Fruit fly (Drosophila melanogaster) whole organism, embryonic: ENCODE data around the gene CG1299.

Experiments
- Atf-2 ChIP-seq: fragments of 200-800 bp; sonication (Bioruptor generic); optimal IDR thresholded peaks from 2 replicates; lab custom pipeline; 2016; ENCODE audit warnings: missing biosample characterization, missing genetic modification characterization
- B-H2 ChIP-seq: fragments of 200-800 bp; sonication (Bioruptor generic); optimal IDR thresholded peaks from 2 replicates; lab custom pipeline; 2018; ENCODE audit warnings: missing biosample characterization, mild to moderate bottlenecking, missing genetic modification characterization
- CG10366 ChIP-seq: fragments of 200-800 bp; sonication (Bioruptor generic); IDR thresholded peaks from 2 replicates; pipeline ENCODE4 v1.3.6; 2022; ENCODE audit warnings: missing biosample characterization, missing genetic modification characterization
- CG11093 ChIP-seq: fragments of 200-800 bp; sonication (Bioruptor generic); IDR thresholded peaks from 3 replicates; pipeline ENCODE4 v1.3.6; 2022; ENCODE audit warnings: missing biosample characterization, missing genetic modification characterization
- CG11398 ChIP-seq: fragments of 200-800 bp; sonication (Bioruptor generic); optimal IDR thresholded peaks from 2 replicates; lab custom pipeline; 2016; ENCODE audit warnings: missing biosample characterization, missing genetic modification characterization
- CG12744 ChIP-seq: fragments of 200-800 bp; sonication (Bioruptor generic); optimal IDR thresholded peaks from 2 replicates; lab custom pipeline; 2016; ENCODE audit warnings: missing biosample characterization, missing genetic modification characterization
- CG14014 ChIP-seq: fragments of 200-800 bp; sonication (Bioruptor generic); IDR thresholded peaks from 2 replicates; pipeline ENCODE4 v1.3.6; 2022; ENCODE audit warnings: missing biosample characterization, missing genetic modification characterization
- CG17328 ChIP-seq: fragments of 200-800 bp; sonication (Bioruptor generic); IDR thresholded peaks from 2 replicates; pipeline ENCODE4 v1.3.6; 2022; ENCODE audit warnings: missing biosample characterization, missing genetic modification characterization
- CG1792 ChIP-seq: fragments of 200-800 bp; sonication (Bioruptor generic); optimal IDR thresholded peaks from 2 replicates; lab custom pipeline; 2016; ENCODE audit warnings: missing biosample characterization, missing genetic modification characterization
- CG1832 ChIP-seq: fragments of 200-800 bp; sonication (Bioruptor generic); optimal IDR thresholded peaks from 2 replicates; lab custom pipeline; 2017; ENCODE audit warnings: missing biosample characterization, mild to moderate bottlenecking, missing genetic modification characterization, inconsistent platforms
- CG2116 ChIP-seq: fragments of 200-800 bp; sonication (Bioruptor generic); optimal IDR thresholded peaks from 3 replicates; lab custom pipeline; 2018; ENCODE audit warnings: missing biosample characterization, mild to moderate bottlenecking, missing genetic modification characterization
- CG33213 ChIP-seq: fragments of 200-800 bp; sonication (Bioruptor generic); optimal IDR thresholded peaks from 3 replicates; lab custom pipeline; 2016; ENCODE audit warnings: missing biosample characterization, missing genetic modification characterization
- CG4617 ChIP-seq: fragments of 200-800 bp; sonication (Bioruptor generic); optimal IDR thresholded peaks from 3 replicates; lab custom pipeline; 2016; ENCODE audit warnings: missing biosample characterization, missing genetic modification characterization, borderline replicate concordance
- CG6765 ChIP-seq: fragments of 200-800 bp; sonication (Bioruptor generic); optimal IDR thresholded peaks from 3 replicates; lab custom pipeline; 2017; ENCODE audit warnings: missing biosample characterization, mild to moderate bottlenecking, missing genetic modification characterization
- CG7556 ChIP-seq: fragments of 200-800 bp; sonication (Bioruptor generic); optimal IDR thresholded peaks from 2 replicates; lab custom pipeline; 2017; ENCODE audit warnings: missing biosample characterization, mild to moderate bottlenecking, missing genetic modification characterization
- CG9797 ChIP-seq: fragments of 200-800 bp; sonication (Bioruptor generic); optimal IDR thresholded peaks from 3 replicates; lab custom pipeline; 2018; ENCODE audit warnings: missing biosample characterization, mild to moderate bottlenecking, missing genetic modification characterization
- D ChIP-seq, 2 experiments: fragments of 200-800 bp in 1 of 2; fragments of >200 bp in 1 of 2; sonication (Bioruptor generic) in 1 of 2; optimal IDR thresholded peaks; 2 replicates in 1 of 2; 3 replicates in 1 of 2; lab custom pipeline; 2017; ENCODE audit warnings: mild to moderate bottlenecking in 1 of 2, missing biosample characterization in 1 of 2, missing genetic modification characterization in 1 of 2, missing genetic modification reagents in 1 of 2
- Dbx ChIP-seq: fragments of 200-800 bp; sonication (Bioruptor generic); IDR thresholded peaks from 3 replicates; pipeline ENCODE4 v1.3.6; 2022; ENCODE audit warnings: missing biosample characterization, missing genetic modification characterization
- Deaf1 ChIP-seq: fragments of 200-800 bp; optimal IDR thresholded peaks from 3 replicates; lab custom pipeline; 2019; ENCODE audit warnings: missing biosample characterization, mild to moderate bottlenecking, missing genetic modification characterization, moderate library complexity
- ERR ChIP-seq: fragments of 200-800 bp; sonication (Bioruptor generic); optimal IDR thresholded peaks from 2 replicates; lab custom pipeline; 2016; ENCODE audit warnings: missing biosample characterization, missing genetic modification characterization
- Gsc ChIP-seq: fragments of 200-800 bp; sonication (Bioruptor generic); IDR thresholded peaks from 2 replicates; pipeline ENCODE4 v1.3.6; 2022; ENCODE audit warnings: missing biosample characterization, missing genetic modification characterization
- Hsf ChIP-seq: fragments of 200-800 bp; sonication (Bioruptor generic); optimal IDR thresholded peaks from 3 replicates; lab custom pipeline; 2016; ENCODE audit warnings: missing biosample characterization, missing genetic modification characterization
- Med ChIP-seq: fragments of 200-800 bp; sonication (Bioruptor generic); peaks from one replicate; lab custom pipeline; 2016; ENCODE audit warnings: missing biosample characterization, missing genetic modification characterization, mild to moderate bottlenecking, inconsistent platforms, moderate library complexity
- Mrtf ChIP-seq: fragments of 200-800 bp; sonication (Bioruptor generic); IDR thresholded peaks from 3 replicates; pipeline ENCODE4 v1.3.6; 2022; ENCODE audit warnings: missing biosample characterization, missing genetic modification characterization
- NC2α ChIP-seq: fragments of 200-800 bp; sonication (Bioruptor generic); optimal IDR thresholded peaks from 2 replicates; lab custom pipeline; 2016; ENCODE audit warnings: missing biosample characterization, missing genetic modification characterization
- Opbp ChIP-seq: fragments of 200-800 bp; sonication (Bioruptor generic); IDR thresholded peaks from 3 replicates; pipeline ENCODE4 v1.3.6; 2022; ENCODE audit warnings: missing biosample characterization, missing genetic modification characterization; ENCODE audit not compliant: partially characterized antibody
- Ravus ChIP-seq: fragments of 200-800 bp; sonication (Bioruptor generic); IDR thresholded peaks from 2 replicates; pipeline ENCODE4 v1.3.6; 2022; ENCODE audit warnings: missing biosample characterization, missing genetic modification characterization
- Sry-β ChIP-seq: fragments of 200-800 bp; sonication (Bioruptor generic); optimal IDR thresholded peaks from 2 replicates; lab custom pipeline; 2018; ENCODE audit warnings: missing biosample characterization, mild to moderate bottlenecking, missing genetic modification characterization, moderate library complexity
- Xbp1 ChIP-seq: fragments of 200-800 bp; sonication (Bioruptor generic); optimal IDR thresholded peaks from 3 replicates; lab custom pipeline; 2016; ENCODE audit warnings: missing biosample characterization, mild to moderate bottlenecking, missing genetic modification characterization
- abd-A ChIP-seq: fragments of 200-800 bp; sonication (Bioruptor generic); optimal IDR thresholded peaks from 3 replicates; lab custom pipeline; 2019; ENCODE audit warnings: missing biosample characterization, mild to moderate bottlenecking, missing genetic modification characterization, moderate library complexity
- ac ChIP-seq: fragments of 200-800 bp; sonication (Bioruptor generic); optimal IDR thresholded peaks from 3 replicates; lab custom pipeline; 2017; ENCODE audit warnings: missing biosample characterization, mild to moderate bottlenecking, missing genetic modification characterization
- bowl ChIP-seq: fragments of 200-800 bp; sonication (Bioruptor generic); IDR thresholded peaks from 2 replicates; pipeline ENCODE4 v1.3.6; 2022; ENCODE audit warnings: missing biosample characterization, missing genetic modification characterization
- btn ChIP-seq: fragments of 200-800 bp; sonication (Bioruptor generic); optimal IDR thresholded peaks from 2 replicates; lab custom pipeline; 2016; ENCODE audit warnings: missing biosample characterization, missing genetic modification characterization
- chinmo ChIP-seq: fragments of 200-800 bp; sonication (Bioruptor generic); IDR thresholded peaks from 4 replicates; pipeline ENCODE4 v1.3.6; 2022; ENCODE audit warnings: missing biosample characterization, missing genetic modification characterization; ENCODE audit not compliant: partially characterized antibody
- disco-r ChIP-seq: fragments of 200-800 bp; sonication (Bioruptor generic); optimal IDR thresholded peaks from 2 replicates; lab custom pipeline; 2016; ENCODE audit warnings: missing biosample characterization, missing genetic modification characterization
- ems ChIP-seq: fragments of 200-800 bp; sonication (Bioruptor generic); optimal IDR thresholded peaks from 3 replicates; lab custom pipeline; 2016; ENCODE audit warnings: missing biosample characterization, missing genetic modification characterization
- fd64A ChIP-seq: fragments of 200-800 bp; sonication (Bioruptor generic); optimal IDR thresholded peaks from 3 replicates; lab custom pipeline; 2018; ENCODE audit warnings: missing biosample characterization, mild to moderate bottlenecking, missing genetic modification characterization
- hkb ChIP-seq, 2 experiments: fragments of 200-800 bp in 1 of 2; fragments of >200 bp in 1 of 2; sonication (Bioruptor generic) in 1 of 2; IDR thresholded peaks in 1 of 2; optimal IDR thresholded peaks in 1 of 2; 2 replicates each; pipeline versions ENCODE4 v1.3.6 to Lab custom; 2017 to 2022; ENCODE audit warnings: missing biosample characterization in 1 of 2, missing genetic modification characterization in 1 of 2
- insv ChIP-seq, 2 experiments: fragments of 200-800 bp; sonication (Bioruptor generic); optimal IDR thresholded peaks; 3 replicates each; lab custom pipeline; 2016 to 2018; ENCODE audit warnings: missing biosample characterization in 2 of 2, missing genetic modification characterization in 2 of 2
- jing ChIP-seq: fragments of 200-800 bp; sonication (Bioruptor generic); optimal IDR thresholded peaks from 2 replicates; lab custom pipeline; 2018; ENCODE audit warnings: missing biosample characterization, mild to moderate bottlenecking, missing genetic modification characterization
- jumu ChIP-seq: fragments of 200-800 bp; sonication (Bioruptor generic); optimal IDR thresholded peaks from 3 replicates; lab custom pipeline; 2016; ENCODE audit warnings: missing biosample characterization, missing genetic modification characterization
- kah ChIP-seq: fragments of 200-800 bp; sonication (Bioruptor generic); optimal IDR thresholded peaks from 2 replicates; lab custom pipeline; 2018; ENCODE audit warnings: missing biosample characterization, mild to moderate bottlenecking, missing genetic modification characterization
- oc ChIP-seq: fragments of 200-800 bp; sonication (Bioruptor generic); optimal IDR thresholded peaks from 2 replicates; lab custom pipeline; 2018; ENCODE audit warnings: missing biosample characterization, mild to moderate bottlenecking, missing genetic modification characterization, moderate library complexity
- odd ChIP-seq: fragments of 200-800 bp; sonication (Bioruptor generic); optimal IDR thresholded peaks from 2 replicates; lab custom pipeline; 2017; ENCODE audit warnings: missing biosample characterization, mild to moderate bottlenecking, missing genetic modification characterization
- pan ChIP-seq, 4 experiments: fragments of >200 bp in 3 of 4; fragments of 200-800 bp in 1 of 4; sonication (Bioruptor generic) in 1 of 4; optimal IDR thresholded peaks in 3 of 4; IDR thresholded peaks in 1 of 4; 2 replicates each; pipeline versions ENCODE4 v1.3.6 to Lab custom; 2017 to 2022; ENCODE audit warnings: missing biosample characterization in 2 of 4, missing genetic modification characterization in 2 of 4, mixed read lengths in 1 of 4
- schlank ChIP-seq: fragments of 200-800 bp; sonication (Bioruptor generic); optimal IDR thresholded peaks from 2 replicates; lab custom pipeline; 2018; ENCODE audit warnings: missing biosample characterization, mild to moderate bottlenecking, missing genetic modification characterization
- sisA ChIP-seq: fragments of 200-800 bp; sonication (Bioruptor generic); IDR thresholded peaks from 2 replicates; pipeline ENCODE4 v1.3.6; 2022; ENCODE audit warnings: missing biosample characterization, missing genetic modification characterization
- sob ChIP-seq: fragments of 200-800 bp; sonication (Bioruptor generic); IDR thresholded peaks from 2 replicates; pipeline ENCODE4 v1.3.6; 2022; ENCODE audit warnings: missing biosample characterization, missing genetic modification characterization
- zfh2 ChIP-seq: fragments of 200-800 bp; sonication (Bioruptor generic); optimal IDR thresholded peaks from 2 replicates; lab custom pipeline; 2016; ENCODE audit warnings: missing biosample characterization, missing genetic modification characterization

Gene CG1299

dm6 chr3L:4169957-4170651 lies 21.6 kb downstream of the CG1299 start, which contains the start of gene Ero1L (continued):
- no peak for TF ChIP-seq jing (GFP tag; lab: Kevin White, UChicago)
- TF ChIP-seq Xbp1 (GFP tag; lab: Kevin White, UChicago), result peak; percentile 17
- no peak for TF ChIP-seq ERR
- no peak for TF ChIP-seq Atf-2
- no peak for TF ChIP-seq CG7556 (GFP tag; lab: Kevin White, UChicago)
- no peak for TF ChIP-seq insv (GFP tag; optimal IDR thresholded peaks at IDR 0.05; lab: Kevin White, UChicago)
- TF ChIP-seq CG14014, result 0 out of 2 replicates have a peak, but pooled peaks have one; percentile 8
- no peak for TF ChIP-seq CG11398
- no peak for TF ChIP-seq disco-r
- TF ChIP-seq bowl (GFP tag; lab: Robert Waterston, UW), result no peak
- TF ChIP-seq chinmo (GFP tag; lab: Robert Waterston, UW), result peak; percentile 48; the same call in 1 of the 4 replicates
- TF ChIP-seq ac (GFP tag; lab: Kevin White, UChicago), result no peak
- TF ChIP-seq B-H2 (GFP tag; lab: Kevin White, UChicago), result no peak
- no peak for TF ChIP-seq Gsc
- TF ChIP-seq odd, result no peak
- TF ChIP-seq Opbp (GFP tag; lab: Robert Waterston, UW), result peak; percentile 42; the same call in 1 of the 3 replicates
- TF ChIP-seq CG4617, result peak; percentile 87
- no peak for TF ChIP-seq NC2α (GFP tag; lab: Kevin White, UChicago)
- no peak for TF ChIP-seq hkb (optimal IDR thresholded peaks at IDR 0.05; lab: Kevin White, UChicago)
- no peak for TF ChIP-seq hkb (GFP tag; IDR thresholded peaks at IDR 0.05; lab: Robert Waterston, UW)
- peak; percentile 64 for TF ChIP-seq Med (GFP tag; lab: Kevin White, UChicago)
- TF ChIP-seq Dbx (GFP tag; lab: Robert Waterston, UW), result 0 out of 3 replicates have a peak, but pooled peaks have one; percentile 60
- TF ChIP-seq CG2116 (GFP tag; lab: Kevin White, UChicago), result peak; percentile 62
- no peak for TF ChIP-seq pan (optimal IDR thresholded peaks at IDR 0.05; lab: Kevin White, UChicago)
- TF ChIP-seq pan (GFP tag; optimal IDR thresholded peaks at IDR 0.05 in 1 of 2, IDR thresholded peaks at IDR 0.05 in 1 of 2), result no peak
- TF ChIP-seq Ravus (GFP tag; lab: Robert Waterston, UW), result no peak
- TF ChIP-seq btn, result no peak
- TF ChIP-seq jumu (GFP tag; lab: Kevin White, UChicago), result no peak
- TF ChIP-seq Mrtf (GFP tag; lab: Robert Waterston, UW), result no peak
- no peak for TF ChIP-seq fd64A
- TF ChIP-seq schlank (tag; lab: Kevin White, UChicago), result no peak
- no peak for TF ChIP-seq Deaf1 (tag; lab: Kevin White, UChicago)
- no peak for TF ChIP-seq D (optimal IDR thresholded peaks at IDR 0.05; lab: Kevin White, UChicago)
- no peak for TF ChIP-seq D (GFP tag; optimal IDR thresholded peaks at IDR 0.05; lab: Kevin White, UChicago)
- no peak for TF ChIP-seq oc
- TF ChIP-seq sisA (GFP tag; lab: Robert Waterston, UW), result no peak
- no peak for TF ChIP-seq CG1832 (GFP tag; lab: Kevin White, UChicago)
- no peak for TF ChIP-seq CG10366
- TF ChIP-seq Sry-β, result peak; percentile 0
- no peak for TF ChIP-seq ems (GFP tag; lab: Kevin White, UChicago)
- TF ChIP-seq CG6765 (GFP tag; lab: Kevin White, UChicago), result no peak
- no peak for TF ChIP-seq CG1792 (GFP tag; lab: Kevin White, UChicago)
- TF ChIP-seq CG9797 (GFP tag; lab: Kevin White, UChicago), result peak; percentile 94
- peak; percentile 67 for TF ChIP-seq abd-A (tag; lab: Kevin White, UChicago)
- TF ChIP-seq CG17328 (GFP tag; lab: Robert Waterston, UW), result no peak; the same call in 1 of the 2 replicates
- no peak for TF ChIP-seq CG11093 (GFP tag; lab: Robert Waterston, UW)
- TF ChIP-seq sob (GFP tag; lab: Robert Waterston, UW), result no peak
- TF ChIP-seq kah (GFP tag; lab: Kevin White, UChicago), result no peak
- TF ChIP-seq CG12744 (GFP tag; lab: Kevin White, UChicago), result no peak
- no peak for TF ChIP-seq zfh2 (GFP tag; lab: Kevin White, UChicago)
- no peak for TF ChIP-seq Hsf (GFP tag; lab: Kevin White, UChicago)
- peak; percentile 6 for TF ChIP-seq CG33213 (GFP tag; lab: Kevin White, UChicago)
